Worm (Caenorhabditis elegans) whole organism, L1 larva: ENCODE data around the gene R03E9.2.

Experiments used
- C04F5.9 ChIP-seq: sonication (generic microtip); optimal IDR thresholded peaks from 2 replicates; lab custom pipeline; 2016; ENCODE audit warnings: missing genetic modification characterization, missing compliant biosample characterization
- C16A3.4 ChIP-seq: fragments of 150-350 bp; optimal IDR thresholded peaks from 2 replicates; lab custom pipeline; 2014; ENCODE audit warnings: missing biosample characterization, missing genetic modification characterization
- C34B4.2 ChIP-seq: sonication (generic microtip); optimal IDR thresholded peaks from 2 replicates; lab custom pipeline; 2017; ENCODE audit warnings: mild to moderate bottlenecking, missing genetic modification characterization, missing compliant biosample characterization
- Y116A8C.19 ChIP-seq: sonication (generic microtip); optimal IDR thresholded peaks from 2 replicates; lab custom pipeline; 2016; ENCODE audit warnings: missing compliant biosample characterization, missing genetic modification characterization, borderline replicate concordance
- alr-1 ChIP-seq: fragments of 200-800 bp; sonication (Bioruptor generic); optimal IDR thresholded peaks from 2 replicates; lab custom pipeline; 2018; ENCODE audit warnings: borderline replicate concordance, mild to moderate bottlenecking, missing genetic modification characterization, missing compliant biosample characterization
- blmp-1 ChIP-seq: fragments of 150-350 bp; optimal IDR thresholded peaks from 2 replicates; lab custom pipeline; 2014; ENCODE audit warnings: missing biosample characterization, missing genetic modification characterization
- ceh-82 ChIP-seq, 3 experiments: fragments of 150-350 bp in 1 of 3; sonication (generic microtip) in 2 of 3; optimal IDR thresholded peaks; 2 replicates each; lab custom pipeline; 2014 to 2017; ENCODE audit warnings: missing biosample characterization in 3 of 3, missing genetic modification characterization in 3 of 3
- ceh-88 ChIP-seq: fragments of 200-800 bp; sonication (Bioruptor generic); IDR thresholded peaks from 2 replicates; pipeline ENCODE4 v1.3.6; 2022; ENCODE audit warnings: missing genetic modification characterization, missing compliant biosample characterization
- dsc-1 ChIP-seq: sonication (generic microtip); optimal IDR thresholded peaks from 2 replicates; lab custom pipeline; 2016; ENCODE audit warnings: mild to moderate bottlenecking, missing genetic modification characterization, missing compliant biosample characterization
- efl-1 ChIP-seq, 4 experiments: fragments of 150-350 bp; optimal IDR thresholded peaks in 3 of 4; peaks in 1 of 4; 1 replicate in 1 of 4; 2 replicates in 3 of 4; lab custom pipeline; 2014; ENCODE audit warnings: missing biosample characterization in 2 of 4, missing genetic modification characterization in 2 of 4, missing genetic modification reagents in 2 of 4
- egl-27 ChIP-seq, 2 experiments: fragments of 150-350 bp in 1 of 2; sonication (generic microtip); optimal IDR thresholded peaks; 3 replicates each; lab custom pipeline; 2017 to 2018; ENCODE audit warnings: missing biosample characterization in 2 of 2, missing genetic modification characterization in 2 of 2, missing genetic modification reagents in 2 of 2
- elt-2 ChIP-seq: sonication (generic microtip); optimal IDR thresholded peaks from 2 replicates; lab custom pipeline; 2016; ENCODE audit warnings: missing genetic modification characterization, mild to moderate bottlenecking, inconsistent platforms, missing compliant biosample characterization, missing genetic modification reagents
- elt-3 ChIP-seq, 6 experiments: fragments of 150-350 bp in 1 of 6; sonication (generic microtip); optimal IDR thresholded peaks; 2 replicates each; lab custom pipeline; 2017 to 2018; ENCODE audit warnings: missing biosample characterization in 6 of 6, missing genetic modification characterization in 6 of 6, inconsistent platforms in 1 of 6
- fkh-10 ChIP-seq: sonication (generic microtip); optimal IDR thresholded peaks from 2 replicates; lab custom pipeline; 2017; ENCODE audit warnings: missing biosample characterization, missing genetic modification reagents, missing genetic modification characterization
- fkh-4 ChIP-seq: sonication (generic microtip); optimal IDR thresholded peaks from 2 replicates; lab custom pipeline; 2016; ENCODE audit warnings: missing compliant biosample characterization, missing genetic modification characterization, borderline replicate concordance
- grh-1 ChIP-seq: fragments of 200-800 bp; sonication (Bioruptor generic); IDR thresholded peaks from 2 replicates; pipeline ENCODE4 v1.3.6; 2022; ENCODE audit warnings: missing genetic modification reagents, missing genetic modification characterization, missing compliant biosample characterization
- hlh-17 ChIP-seq: fragments of 200-800 bp; sonication (Bioruptor generic); optimal IDR thresholded peaks from 2 replicates; lab custom pipeline; 2018; ENCODE audit warnings: missing genetic modification characterization, mild to moderate bottlenecking, missing compliant biosample characterization, moderate library complexity, borderline replicate concordance
- hlh-4 ChIP-seq: sonication (generic microtip); optimal IDR thresholded peaks from 2 replicates; lab custom pipeline; 2016; ENCODE audit warnings: mild to moderate bottlenecking, missing genetic modification characterization, missing compliant biosample characterization
- irx-1 ChIP-seq: sonication (generic microtip); optimal IDR thresholded peaks from 2 replicates; lab custom pipeline; 2016; ENCODE audit warnings: missing genetic modification characterization, missing compliant biosample characterization
- isw-1 ChIP-seq: fragments of 200-800 bp; sonication (Bioruptor generic); IDR thresholded peaks from 2 replicates; pipeline ENCODE4 v1.3.6; 2022; ENCODE audit warnings: missing genetic modification characterization, missing compliant biosample characterization
- lin-14 ChIP-seq: fragments of 200-800 bp; sonication (Bioruptor generic); optimal IDR thresholded peaks from 2 replicates; lab custom pipeline; 2018; ENCODE audit warnings: mild to moderate bottlenecking, missing genetic modification characterization, moderate library complexity, missing compliant biosample characterization
- lin-15B ChIP-seq: fragments of 150-350 bp; sonication (generic microtip); optimal IDR thresholded peaks from 3 replicates; lab custom pipeline; 2014; ENCODE audit warnings: missing biosample characterization, missing genetic modification characterization
- lin-35 ChIP-seq, 2 experiments: fragments of 150-350 bp; optimal IDR thresholded peaks; 2 replicates each; lab custom pipeline; 2014; ENCODE audit warnings: missing biosample characterization in 2 of 2, missing genetic modification characterization in 2 of 2, missing genetic modification reagents in 2 of 2
- lir-3 ChIP-seq: sonication (generic microtip); optimal IDR thresholded peaks from 2 replicates; lab custom pipeline; 2016; ENCODE audit warnings: mild to moderate bottlenecking, missing genetic modification characterization, moderate library complexity, missing compliant biosample characterization; ENCODE audit not compliant: poor library complexity
- lsy-2 ChIP-seq, 2 experiments: fragments of 150-350 bp; optimal IDR thresholded peaks; 2 replicates each; lab custom pipeline; 2014; ENCODE audit warnings: missing biosample characterization in 2 of 2, missing genetic modification characterization in 2 of 2
- mab-9 ChIP-seq: fragments of 200-800 bp; sonication (Bioruptor generic); IDR thresholded peaks from 2 replicates; pipeline ENCODE4 v1.3.6; 2022; ENCODE audit warnings: missing genetic modification reagents, missing genetic modification characterization, missing compliant biosample characterization
- mdl-1 ChIP-seq, 2 experiments: fragments of 150-350 bp; optimal IDR thresholded peaks; 2 replicates each; lab custom pipeline; 2014 to 2017; ENCODE audit warnings: missing biosample characterization in 2 of 2, missing genetic modification characterization in 2 of 2, inconsistent platforms in 1 of 2
- mef-2 ChIP-seq: fragments of 150-350 bp; optimal IDR thresholded peaks from 2 replicates; lab custom pipeline; 2014; ENCODE audit warnings: missing biosample characterization, missing genetic modification characterization
- nhr-12 ChIP-seq: sonication (generic microtip); optimal IDR thresholded peaks from 2 replicates; lab custom pipeline; 2017; ENCODE audit warnings: missing biosample characterization, missing genetic modification characterization
- nhr-20 ChIP-seq: sonication (generic microtip); optimal IDR thresholded peaks from 2 replicates; lab custom pipeline; 2016; ENCODE audit warnings: mild to moderate bottlenecking, missing genetic modification characterization, missing compliant biosample characterization
- nhr-237 ChIP-seq: fragments of 150-350 bp; optimal IDR thresholded peaks from 2 replicates; lab custom pipeline; 2014; ENCODE audit warnings: missing biosample characterization, missing genetic modification characterization
- nhr-28 ChIP-seq: fragments of 150-350 bp; optimal IDR thresholded peaks from 2 replicates; lab custom pipeline; 2014; ENCODE audit warnings: missing biosample characterization, missing genetic modification characterization
- nhr-47 ChIP-seq: sonication (generic microtip); optimal IDR thresholded peaks from 2 replicates; lab custom pipeline; 2016; ENCODE audit warnings: mild to moderate bottlenecking, missing genetic modification characterization, moderate library complexity, missing compliant biosample characterization
- nhr-76 ChIP-seq: sonication (generic microtip); optimal IDR thresholded peaks from 2 replicates; lab custom pipeline; 2017; ENCODE audit warnings: missing biosample characterization, missing genetic modification characterization
- nhr-77 ChIP-seq: fragments of 150-350 bp; optimal IDR thresholded peaks from 2 replicates; lab custom pipeline; 2014; ENCODE audit warnings: missing biosample characterization, missing genetic modification characterization
- nhr-85 ChIP-seq: sonication (generic microtip); peaks from one replicate; lab custom pipeline; 2016; ENCODE audit warnings: missing genetic modification characterization, inconsistent platforms, missing compliant biosample characterization
- nhr-90 ChIP-seq: sonication (generic microtip); optimal IDR thresholded peaks from 2 replicates; lab custom pipeline; 2016; ENCODE audit warnings: mild to moderate bottlenecking, missing genetic modification characterization, missing compliant biosample characterization; ENCODE audit not compliant: poor library complexity
- pqm-1 ChIP-seq: sonication (generic microtip); optimal IDR thresholded peaks from 3 replicates; lab custom pipeline; 2017; ENCODE audit warnings: missing biosample characterization, missing genetic modification characterization
- rnt-1 ChIP-seq: sonication (generic microtip); optimal IDR thresholded peaks from 2 replicates; lab custom pipeline; 2016; ENCODE audit warnings: mild to moderate bottlenecking, missing genetic modification characterization, moderate library complexity, missing compliant biosample characterization
- skn-1 ChIP-seq: fragments of 150-350 bp; optimal IDR thresholded peaks from 2 replicates; lab custom pipeline; 2014; ENCODE audit warnings: missing biosample characterization, missing genetic modification characterization
- snpc-4 ChIP-seq: fragments of 150-350 bp; optimal IDR thresholded peaks from 2 replicates; lab custom pipeline; 2014; ENCODE audit warnings: missing biosample characterization, missing genetic modification characterization
- snu-23 ChIP-seq: sonication (generic microtip); optimal IDR thresholded peaks from 2 replicates; lab custom pipeline; 2016; ENCODE audit warnings: missing genetic modification characterization, missing compliant biosample characterization
- tbx-2 ChIP-seq: sonication (generic microtip); optimal IDR thresholded peaks from 2 replicates; lab custom pipeline; 2016; ENCODE audit warnings: missing genetic modification characterization, missing compliant biosample characterization
- tlp-1 ChIP-seq: fragments of 150-350 bp; optimal IDR thresholded peaks from 2 replicates; lab custom pipeline; 2014; ENCODE audit warnings: missing biosample characterization, missing genetic modification characterization
- unc-86 ChIP-seq: sonication (generic microtip); optimal IDR thresholded peaks from 2 replicates; lab custom pipeline; 2016; ENCODE audit warnings: missing genetic modification characterization, missing compliant biosample characterization
- xbp-1 ChIP-seq: sonication (generic microtip); optimal IDR thresholded peaks from 2 replicates; lab custom pipeline; 2016; ENCODE audit warnings: missing genetic modification characterization, missing compliant biosample characterization
- ztf-4 ChIP-seq: fragments of 150-350 bp; optimal IDR thresholded peaks from 2 replicates; lab custom pipeline; 2014; ENCODE audit warnings: missing biosample characterization, missing genetic modification characterization

The R03E9.2 gene

DNA sequence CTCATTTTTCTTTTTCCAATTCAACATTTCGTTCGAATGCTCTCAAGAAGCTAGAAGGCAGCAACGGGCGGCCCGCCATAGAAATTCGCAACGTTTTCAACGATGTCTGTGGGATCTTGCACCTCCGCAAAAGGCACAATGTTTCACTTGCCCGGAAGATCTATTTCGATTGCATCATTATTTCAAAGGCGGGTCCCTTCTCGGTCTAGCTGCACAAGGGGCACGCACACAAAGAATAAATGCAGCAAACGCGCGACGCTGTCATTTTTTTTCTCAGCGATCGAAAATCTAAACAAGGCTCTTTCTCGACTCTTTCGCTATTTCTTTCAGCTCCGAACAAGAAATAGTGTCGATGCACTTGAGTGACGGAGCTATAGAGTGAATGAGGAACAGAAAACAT lies 11.9 kb upstream of the R03E9.2 start (continued):
- TF ChIP-seq fkh-10 (peak; percentile 82), pqm-1 (tag; lab: Kevin White, UChicago) (no peak), mdl-1 (tag; optimal IDR thresholded peaks at IDR 0.05; lab: Kevin White, UChicago) (peak in 1 of 2 experiments; percentile 73), rnt-1 (peak; percentile 7), ceh-82 (tag; optimal IDR thresholded peaks at IDR 0.05; lab: Kevin White, UChicago) (peak in 1 of 3 experiments; percentile 27)
- TF ChIP-seq, all 84 proteins: peak for 11

DNA sequence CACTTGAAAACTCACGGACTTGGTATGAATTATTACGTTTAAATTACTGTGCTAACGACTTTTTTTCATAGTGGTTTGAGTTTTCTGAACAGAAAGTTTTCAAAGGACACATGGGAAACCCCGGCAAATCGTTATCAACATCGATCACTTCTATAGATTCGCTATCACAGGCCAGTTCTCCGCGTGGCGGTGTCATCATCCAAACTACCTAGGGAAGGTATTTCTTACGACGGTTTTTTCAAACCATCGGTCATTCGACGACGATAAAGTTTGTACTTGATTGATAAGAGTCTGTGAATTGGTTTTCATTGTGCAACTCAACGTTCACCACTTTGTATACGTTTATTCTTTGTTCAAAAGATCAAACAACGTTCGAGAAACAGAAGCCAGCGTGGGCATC lies 11.4 kb upstream of the R03E9.2 start:
- TF ChIP-seq fkh-4 (no peak), C16A3.4 (tag; lab: Kevin White, UChicago) (peak; percentile 36), lin-35 (GFP tag; optimal IDR thresholded peaks at IDR 0.05; lab: Kevin White, UChicago) (peak in 1 of 2 experiments; percentile 56), nhr-28 (tag; lab: Kevin White, UChicago) (no peak), pqm-1 (tag; lab: Kevin White, UChicago) (peak; percentile 24), skn-1 (tag; lab: Kevin White, UChicago) (no peak), elt-3 (tag; optimal IDR thresholded peaks at IDR 0.05; lab: Kevin White, UChicago) (peak in 5 of 6 experiments; percentile 64 to 94 (median 75)), C34B4.2 (tag; lab: Kevin White, UChicago) (no peak), tlp-1 (tag; lab: Kevin White, UChicago) (peak; percentile 39), Y116A8C.19 (tag; lab: Kevin White, UChicago) (no peak), nhr-90 (tag; lab: Kevin White, UChicago) (peak; percentile 37), efl-1 (optimal IDR thresholded peaks at IDR 0.05; lab: Kevin White, UChicago) (no peak), efl-1 (GFP tag; optimal IDR thresholded peaks at IDR 0.05 in 1 of 2; lab: Kevin White, UChicago) (peak in 1 of 2 experiments; percentile 6), lin-14 (GFP tag; lab: Kevin White, UChicago) (no peak), ztf-4 (tag; lab: Kevin White, UChicago) (no peak), nhr-76 (tag; lab: Kevin White, UChicago) (no peak), lir-3 (tag; lab: Kevin White, UChicago) (no peak), nhr-20 (tag; lab: Kevin White, UChicago) (peak; percentile 6), nhr-47 (tag; lab: Kevin White, UChicago) (no peak), blmp-1 (tag; lab: Kevin White, UChicago) (peak; percentile 61), ceh-88 (GFP tag; lab: Robert Waterston, UW) (no peak), elt-2 (tag; lab: Kevin White, UChicago) (peak; percentile 62)

DNA sequence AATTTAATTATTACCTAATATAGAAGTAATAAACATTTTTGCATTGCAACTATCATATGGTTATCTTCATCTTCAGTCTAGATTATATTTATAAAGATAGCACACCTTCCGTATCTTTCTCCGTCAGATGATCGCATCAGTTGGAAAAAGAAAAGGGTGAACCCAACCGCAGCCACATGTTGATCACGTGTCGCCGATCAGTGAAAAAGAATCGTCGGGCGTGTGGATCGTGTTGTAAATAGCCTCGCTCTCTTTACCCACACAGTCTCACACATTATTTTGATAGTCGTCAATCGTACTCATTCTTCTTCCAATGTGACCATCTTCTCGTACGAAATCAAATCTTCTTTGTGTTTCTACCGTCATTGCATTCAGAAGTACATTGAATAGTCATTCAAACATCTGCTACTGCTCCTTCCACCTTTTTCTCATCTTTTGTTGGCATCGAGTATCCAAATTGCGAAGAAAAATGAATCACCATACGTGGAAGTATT lies 10.8 kb upstream of the R03E9.2 start:
- no peak for TF ChIP-seq fkh-10
- peak; percentile 60 for TF ChIP-seq mab-9 (GFP tag; lab: Robert Waterston, UW)
- peak; percentile 9 for TF ChIP-seq mef-2 (tag; lab: Kevin White, UChicago)
- peak; percentile 63 to 65 for TF ChIP-seq efl-1 (optimal IDR thresholded peaks at IDR 0.05; lab: Kevin White, UChicago)
- TF ChIP-seq efl-1 (GFP tag; optimal IDR thresholded peaks at IDR 0.05 in 1 of 2; lab: Kevin White, UChicago), result peak; percentile 10 to 97
- no peak for TF ChIP-seq hlh-17
- TF ChIP-seq xbp-1 (tag; lab: Kevin White, UChicago), result peak; percentile 90
- TF ChIP-seq lin-15B (tag; lab: Kevin White, UChicago), result no peak
- TF ChIP-seq C04F5.9 (tag; lab: Kevin White, UChicago), result peak; percentile 60
- TF ChIP-seq C16A3.4 (tag; lab: Kevin White, UChicago), result peak; percentile 86
- peak; percentile 94 for TF ChIP-seq tbx-2
- no peak for TF ChIP-seq nhr-12 (tag; lab: Kevin White, UChicago)
- peak; percentile 43 for TF ChIP-seq nhr-237 (tag; lab: Kevin White, UChicago)
- peak; percentile 100 for TF ChIP-seq nhr-85 (tag; lab: Kevin White, UChicago)
- TF ChIP-seq hlh-4, result no peak
- TF ChIP-seq unc-86 (tag; lab: Kevin White, UChicago), result peak; percentile 0
- peak; percentile 63 for TF ChIP-seq dsc-1 (tag; lab: Kevin White, UChicago)
- TF ChIP-seq grh-1 (GFP tag; lab: Robert Waterston, UW), result peak; percentile 85
- TF ChIP-seq alr-1 (tag; lab: Kevin White, UChicago), result no peak
- peak; percentile 99 for TF ChIP-seq nhr-20 (tag; lab: Kevin White, UChicago)
- TF ChIP-seq nhr-77, result peak; percentile 68
- TF ChIP-seq Y116A8C.19 (tag; lab: Kevin White, UChicago), result no peak
- TF ChIP-seq lsy-2 (tag; optimal IDR thresholded peaks at IDR 0.05; lab: Kevin White, UChicago), result peak; percentile 84 to 85
- TF ChIP-seq irx-1, result peak; percentile 91
- TF ChIP-seq snpc-4 (tag; lab: Kevin White, UChicago), result peak; percentile 42
- peak; percentile 86 for TF ChIP-seq lir-3 (tag; lab: Kevin White, UChicago)
- TF ChIP-seq snu-23 (GFP tag; lab: Kevin White, UChicago), result peak; percentile 99
- peak; percentile 79 to 80 for TF ChIP-seq egl-27 (tag; optimal IDR thresholded peaks at IDR 0.05; lab: Kevin White, UChicago)
- no peak for TF ChIP-seq isw-1 (GFP tag; lab: Robert Waterston, UW)
